Worm (Caenorhabditis elegans): ENCODE data around the gene lin-23.
A peak's percentile ranks its signal among the peaks of the same experiment; 100 is the strongest.

lin-23 gene

DNA sequence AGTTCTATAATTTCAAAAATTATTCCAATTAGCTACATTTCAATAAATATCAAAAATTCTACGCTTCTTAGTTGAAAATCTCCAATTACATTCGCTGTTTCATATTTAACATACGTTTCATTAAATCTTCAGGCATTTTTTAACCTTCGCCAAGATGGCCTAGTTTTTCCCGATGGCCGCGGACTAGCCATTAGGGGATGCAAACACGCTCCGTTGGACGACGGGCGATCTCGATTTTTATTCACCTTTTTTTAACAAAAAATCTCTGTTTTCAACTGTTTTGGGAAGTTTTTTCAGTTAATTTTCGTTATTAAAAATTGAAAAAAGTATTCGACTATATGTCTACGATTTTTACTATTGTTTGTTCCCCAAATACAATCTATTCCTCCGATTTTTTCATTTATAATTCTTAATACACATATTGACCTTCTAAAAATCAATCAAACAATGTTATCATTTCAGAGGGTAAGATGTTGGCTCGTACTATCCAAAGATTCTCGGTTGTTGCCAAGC lies 12.1 kb downstream of the lin-23 start, which contains the start of gene F58F12.1:
F58F12.1 (plus strand) TSS at position 463 of the 513 bp plus-strand sequence.
- peak; percentile 51 for TF ChIP-seq nhr-90 (tag; optimal IDR thresholded peaks at IDR 0.05; ENCODE audit: poor library complexity)
- TF ChIP-seq irx-1 (tag; optimal IDR thresholded peaks at IDR 0.05): peak; percentile 73
- peak; percentile 56 for TF ChIP-seq unc-98 (GFP tag; IDR thresholded peaks at IDR 0.05)
- peak; percentile 81 for TF ChIP-seq mep-1 (tag; optimal IDR thresholded peaks at IDR 0.05)
- TF ChIP-seq nhr-11 (tag; optimal IDR thresholded peaks at IDR 0.05): no peak
- no peak for TF ChIP-seq lin-39 (tag; optimal IDR thresholded peaks at IDR 0.05)
- TF ChIP-seq snu-23 (GFP tag; optimal IDR thresholded peaks at IDR 0.05): peak; percentile 66
- peak; percentile 78 for TF ChIP-seq tbx-2 (tag; optimal IDR thresholded peaks at IDR 0.05)
- peak; percentile 75 for TF ChIP-seq xbp-1 (tag; optimal IDR thresholded peaks at IDR 0.05)
- TF ChIP-seq lin-13 (GFP tag; optimal IDR thresholded peaks at IDR 0.05): peak; percentile 50
- peak; percentile 55 for TF ChIP-seq unc-130 (tag; optimal IDR thresholded peaks at IDR 0.05)
- TF ChIP-seq efl-1 (optimal IDR thresholded peaks at IDR 0.05): peak; percentile 66 to 73
- peak; percentile 61 to 94 for TF ChIP-seq efl-1 (GFP tag; optimal IDR thresholded peaks at IDR 0.05 in 1 of 2)
- TF ChIP-seq snpc-4 (tag; optimal IDR thresholded peaks at IDR 0.05): peak; percentile 64
- no peak for TF ChIP-seq ztf-4 (tag; optimal IDR thresholded peaks at IDR 0.05)
- TF ChIP-seq sup-37 (GFP tag; optimal IDR thresholded peaks at IDR 0.05): no peak
- TF ChIP-seq nhr-28 (tag; optimal IDR thresholded peaks at IDR 0.05): no peak
- no peak for TF ChIP-seq unc-62 (GFP tag; optimal IDR thresholded peaks at IDR 0.05)
- TF ChIP-seq nhr-77 (tag; optimal IDR thresholded peaks at IDR 0.05): no peak
- TF ChIP-seq ztf-11 (tag; optimal IDR thresholded peaks at IDR 0.05): peak in 1 of 2 experiments; percentile 51
- no peak for TF ChIP-seq tlp-1 (tag; optimal IDR thresholded peaks at IDR 0.05)
- peak; percentile 44 for TF ChIP-seq jun-1 (tag; optimal IDR thresholded peaks at IDR 0.05)
- TF ChIP-seq lir-3 (tag; optimal IDR thresholded peaks at IDR 0.05; ENCODE audit: poor library complexity): peak; percentile 87
- peak; percentile 50 to 76 (median 62) for TF ChIP-seq dpl-1 (GFP tag; optimal IDR thresholded peaks at IDR 0.05)
- peak; percentile 39 for TF ChIP-seq egl-13 (tag; optimal IDR thresholded peaks at IDR 0.05)
- peak in 1 of 6 experiments; percentile 21 for TF ChIP-seq elt-3 (tag; optimal IDR thresholded peaks at IDR 0.05)
- peak; percentile 22 for TF ChIP-seq F16B12.6 (tag; optimal IDR thresholded peaks at IDR 0.05)
- TF ChIP-seq nhr-84 (tag; optimal IDR thresholded peaks at IDR 0.05): no peak
- TF ChIP-seq C16A3.4 (tag; optimal IDR thresholded peaks at IDR 0.05): peak; percentile 78
- no peak for TF ChIP-seq fkh-4 (tag; optimal IDR thresholded peaks at IDR 0.05; ENCODE audit: borderline replicate concordance)
- TF ChIP-seq sox-4 (tag; optimal IDR thresholded peaks at IDR 0.05): peak; percentile 41
- peak; percentile 30 for TF ChIP-seq C04F5.9 (tag; optimal IDR thresholded peaks at IDR 0.05)
- TF ChIP-seq unc-86 (tag; optimal IDR thresholded peaks at IDR 0.05): peak; percentile 3
- TF ChIP-seq mdl-1 (tag; optimal IDR thresholded peaks at IDR 0.05): peak in 1 of 2 experiments; percentile 27
- peak; percentile 46 for TF ChIP-seq nhr-19 (GFP tag; conservative IDR thresholded peaks at IDR 0.05)
- peak; percentile 72 for TF ChIP-seq nhr-47 (tag; optimal IDR thresholded peaks at IDR 0.05)
- peak; percentile 44 for TF ChIP-seq swsn-7 (tag; optimal IDR thresholded peaks at IDR 0.05)
- TF ChIP-seq fos-1 (tag; optimal IDR thresholded peaks at IDR 0.05): no peak
- TF ChIP-seq pax-3 (tag; optimal IDR thresholded peaks at IDR 0.05): peak; percentile 38
- peak; percentile 35 for TF ChIP-seq dsc-1 (tag; optimal IDR thresholded peaks at IDR 0.05)
- no peak for TF ChIP-seq hlh-4 (tag; optimal IDR thresholded peaks at IDR 0.05)
- TF ChIP-seq nhr-20 (tag; optimal IDR thresholded peaks at IDR 0.05): peak; percentile 62
- TF ChIP-seq fkh-8 (tag; optimal IDR thresholded peaks at IDR 0.05): peak; percentile 56
- peak; percentile 75 for TF ChIP-seq blmp-1 (tag; optimal IDR thresholded peaks at IDR 0.05)
- no peak for TF ChIP-seq zag-1 (tag; optimal IDR thresholded peaks at IDR 0.05)
- peak; percentile 72 for TF ChIP-seq nhr-71 (tag; optimal IDR thresholded peaks at IDR 0.05)
- peak; percentile 70 for TF ChIP-seq isw-1 (GFP tag; IDR thresholded peaks at IDR 0.05)
- peak; percentile 87 for TF ChIP-seq lin-15B (tag; optimal IDR thresholded peaks at IDR 0.05)
- TF ChIP-seq lin-35 (GFP tag; optimal IDR thresholded peaks at IDR 0.05): peak; percentile 68 to 74
- TF ChIP-seq rnt-1 (tag; optimal IDR thresholded peaks at IDR 0.05): peak; percentile 95
- no peak for TF ChIP-seq skn-1 (tag; optimal IDR thresholded peaks at IDR 0.05)
- peak; percentile 87 for TF ChIP-seq nhr-85 (tag)
- TF ChIP-seq nhr-76 (tag; optimal IDR thresholded peaks at IDR 0.05): no peak
- peak; percentile 83 for TF ChIP-seq ceh-90 (tag; optimal IDR thresholded peaks at IDR 0.05)
